Worm (Caenorhabditis elegans): Measurements from ENCODE around the gene ins-14.

ins-14 gene

DNA sequence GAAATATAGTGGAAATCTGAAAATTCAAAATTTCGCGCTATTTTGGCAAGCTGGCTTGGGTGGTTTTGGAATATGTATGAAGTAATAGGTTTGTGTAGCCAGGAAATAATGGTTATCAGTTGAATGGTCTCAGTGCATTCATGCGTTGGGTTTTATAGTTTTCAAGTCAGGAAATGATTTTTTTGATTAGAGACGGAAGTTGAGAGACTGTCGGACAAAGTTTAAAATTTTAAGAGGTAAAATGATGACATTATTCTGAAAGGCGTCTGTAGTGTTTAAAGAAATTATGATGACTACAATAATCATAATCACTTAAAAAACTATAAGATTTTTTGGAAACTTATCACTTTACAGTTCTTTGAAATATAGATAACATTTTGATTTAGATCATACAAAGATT lies 44.1 kb downstream of the ins-14 start, which contains the start of gene C18H9.6 (continued):
- no peak for TF ChIP-seq lin-38 (GFP tag; IDR thresholded peaks at IDR 0.05)
- TF ChIP-seq lir-3 (tag; optimal IDR thresholded peaks at IDR 0.05): no peak
- no peak for TF ChIP-seq ceh-62 (tag; optimal IDR thresholded peaks at IDR 0.05)
- no peak for TF ChIP-seq snpc-1.2 (GFP tag; IDR thresholded peaks at IDR 0.05)
- no peak for TF ChIP-seq Y105C5A.15 (GFP tag; IDR thresholded peaks at IDR 0.05)
- TF ChIP-seq ctbp-1 (GFP tag; IDR thresholded peaks at IDR 0.05): no peak
- no peak for TF ChIP-seq daf-16 (GFP tag; optimal IDR thresholded peaks at IDR 0.05)
- TF ChIP-seq daf-16 (tag; optimal IDR thresholded peaks at IDR 0.05): no peak
- TF ChIP-seq mxl-2 (GFP tag; conservative IDR thresholded peaks at IDR 0.05): no peak
- TF ChIP-seq sdz-12 (GFP tag; optimal IDR thresholded peaks at IDR 0.05): no peak
- no peak for TF ChIP-seq F37D6.2 (tag; optimal IDR thresholded peaks at IDR 0.05)
- TF ChIP-seq daf-12 (tag; optimal IDR thresholded peaks at IDR 0.05): no peak

DNA sequence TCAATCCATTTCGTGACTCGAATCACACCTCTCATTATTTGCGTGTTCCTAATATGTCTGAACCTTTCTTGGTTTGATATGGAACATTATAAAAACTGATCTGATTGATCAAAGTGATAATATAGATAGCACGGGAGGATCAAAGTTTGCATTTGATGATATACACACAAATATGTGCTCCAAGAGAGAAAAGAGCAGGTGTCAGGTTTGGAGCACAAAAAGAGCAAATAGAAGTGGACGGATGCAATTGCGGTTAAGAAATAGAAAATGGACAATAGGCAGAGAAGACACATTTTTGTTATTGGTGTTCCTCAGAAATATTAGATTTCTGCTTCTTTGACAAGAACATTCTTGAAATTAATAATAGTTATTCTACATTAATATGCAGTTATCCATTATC lies 46.8 kb downstream of the ins-14 start, which contains the start of gene C18H9.1:
C18H9.1 (plus strand) TSS at position 301 of the 400 bp plus-strand sequence.
- TF ChIP-seq dmd-9 (GFP tag; IDR thresholded peaks at IDR 0.05): no peak
- no peak for TF ChIP-seq gei-8 (GFP tag; optimal IDR thresholded peaks at IDR 0.05)
- no peak for TF ChIP-seq zag-1 (tag; optimal IDR thresholded peaks at IDR 0.05)
- no peak for TF ChIP-seq nhr-41 (GFP tag; IDR thresholded peaks at IDR 0.05)
- TF ChIP-seq F49E8.2 (tag; optimal IDR thresholded peaks at IDR 0.05; ENCODE audit: borderline replicate concordance): no peak
- no peak for TF ChIP-seq F44E2.7 (GFP tag; IDR thresholded peaks at IDR 0.05)
- TF ChIP-seq ceh-44 (GFP tag; IDR thresholded peaks at IDR 0.05): no peak
- TF ChIP-seq fos-1 (tag; optimal IDR thresholded peaks at IDR 0.05): no peak
- no peak for TF ChIP-seq ZK337.2 (GFP tag; IDR thresholded peaks at IDR 0.05)
- TF ChIP-seq attf-4 (tag; optimal IDR thresholded peaks at IDR 0.05): no peak
